Worm (Caenorhabditis elegans) whole organism, L2 larva: ENCODE data around the gene F22B8.7.

ENCODE experiments used
- ama-1 ChIP-seq: fragments of 150-350 bp; optimal IDR thresholded peaks from 2 replicates; lab custom pipeline; 2018; ENCODE audit warnings: inconsistent platforms
- blmp-1 ChIP-seq: sonication (generic microtip); optimal IDR thresholded peaks from 2 replicates; lab custom pipeline; 2017; ENCODE audit warnings: missing genetic modification characterization, mild to moderate bottlenecking, missing compliant biosample characterization, antibody characterized with exemption, moderate library complexity; ENCODE audit not compliant: insufficient read depth
- sem-4 ChIP-seq: fragments of 150-350 bp; optimal IDR thresholded peaks from 2 replicates; lab custom pipeline; 2014; ENCODE audit warnings: missing biosample characterization, missing genetic modification reagents, missing genetic modification characterization

DNA sequence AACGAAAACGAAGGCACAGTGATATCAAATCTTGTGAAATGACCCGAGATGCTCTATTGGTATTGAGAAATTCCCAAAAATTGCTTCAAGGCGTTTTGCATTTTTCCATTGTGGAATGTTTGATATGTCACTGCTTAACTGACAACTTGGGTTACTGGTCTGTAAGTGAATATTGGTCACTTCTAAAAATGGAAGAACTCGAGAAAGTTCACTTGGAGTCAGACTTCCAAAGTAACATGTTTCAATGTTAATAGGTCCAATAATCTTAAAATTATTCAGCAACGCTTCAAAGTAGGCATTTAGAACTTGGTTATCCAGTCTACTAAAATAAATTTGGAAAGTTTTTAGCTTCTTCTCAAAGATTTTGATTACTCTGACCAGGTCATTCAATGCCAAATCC is 38.3 kb downstream of the F22B8.7 start, which contains the start of gene fbxa-144:
- no peak for TF ChIP-seq ama-1 (lab: Kevin White, UChicago)
- no peak for TF ChIP-seq sem-4 (tag; lab: Kevin White, UChicago)
- no peak for TF ChIP-seq blmp-1
